Fruit fly (Drosophila melanogaster) whole organism, embryonic: ENCODE measurements around the gene CG8301.

ENCODE experiments used
- Atf3 ChIP-seq: fragments of 200-800 bp; sonication (Bioruptor generic); optimal IDR thresholded peaks from 3 replicates; lab custom pipeline; 2016; ENCODE audit warnings: missing biosample characterization, missing genetic modification characterization
- Bteb2 ChIP-seq: fragments of 200-800 bp; sonication (Bioruptor generic); optimal IDR thresholded peaks from 2 replicates; lab custom pipeline; 2016; ENCODE audit warnings: missing biosample characterization, missing genetic modification characterization
- CG10209 ChIP-seq: fragments of 200-800 bp; sonication (Bioruptor generic); optimal IDR thresholded peaks from 3 replicates; lab custom pipeline; 2017; ENCODE audit warnings: missing biosample characterization, mild to moderate bottlenecking, missing genetic modification characterization, missing genetic modification reagents
- CG10543 ChIP-seq: fragments of 200-800 bp; sonication (Bioruptor generic); optimal IDR thresholded peaks from 3 replicates; lab custom pipeline; 2017; ENCODE audit warnings: missing biosample characterization, mild to moderate bottlenecking, missing genetic modification characterization, moderate library complexity
- CG10959 ChIP-seq: fragments of 200-800 bp; sonication (Bioruptor generic); IDR thresholded peaks from 2 replicates; pipeline ENCODE4 v1.3.6; 2022; ENCODE audit warnings: missing biosample characterization, missing genetic modification characterization
- CG13287 ChIP-seq: fragments of 200-800 bp; sonication (Bioruptor generic); IDR thresholded peaks from 2 replicates; pipeline ENCODE4 v1.3.6; 2022; ENCODE audit warnings: missing biosample characterization, missing genetic modification characterization; ENCODE audit not compliant: partially characterized antibody
- CG13894 ChIP-seq: fragments of 200-800 bp; sonication (Bioruptor generic); optimal IDR thresholded peaks from 3 replicates; lab custom pipeline; 2018; ENCODE audit warnings: missing biosample characterization, mild to moderate bottlenecking, missing genetic modification characterization, moderate library complexity
- CG15073 ChIP-seq: fragments of 200-800 bp; sonication (Bioruptor generic); optimal IDR thresholded peaks from 2 replicates; lab custom pipeline; 2016; ENCODE audit warnings: missing biosample characterization, missing genetic modification characterization
- CG15479 ChIP-seq: fragments of 200-800 bp; sonication (Bioruptor generic); optimal IDR thresholded peaks from 3 replicates; lab custom pipeline; 2019; ENCODE audit warnings: missing biosample characterization, mild to moderate bottlenecking, missing genetic modification characterization, moderate library complexity
- CG1647 ChIP-seq: fragments of 200-800 bp; sonication (Bioruptor generic); optimal IDR thresholded peaks from 3 replicates; lab custom pipeline; 2016; ENCODE audit warnings: missing biosample characterization, missing genetic modification characterization
- CG18011 ChIP-seq: fragments of 200-800 bp; sonication (Bioruptor generic); optimal IDR thresholded peaks from 2 replicates; lab custom pipeline; 2017; ENCODE audit warnings: missing biosample characterization, missing genetic modification characterization, mild to moderate bottlenecking, moderate library complexity, missing genotype
- CG33213 ChIP-seq: fragments of 200-800 bp; sonication (Bioruptor generic); optimal IDR thresholded peaks from 3 replicates; lab custom pipeline; 2016; ENCODE audit warnings: missing biosample characterization, missing genetic modification characterization
- CG33557 ChIP-seq: fragments of 200-800 bp; sonication (Bioruptor generic); optimal IDR thresholded peaks from 2 replicates; lab custom pipeline; 2019; ENCODE audit warnings: missing biosample characterization, mild to moderate bottlenecking, missing genetic modification characterization, moderate library complexity
- CG34422 ChIP-seq: fragments of 200-800 bp; sonication (Bioruptor generic); IDR thresholded peaks from 3 replicates; pipeline ENCODE4 v1.3.6; 2022; ENCODE audit warnings: missing biosample characterization, missing genetic modification characterization
- CG4730 ChIP-seq: fragments of 200-800 bp; sonication (Bioruptor generic); IDR thresholded peaks from 2 replicates; pipeline ENCODE4 v1.3.6; 2022; ENCODE audit warnings: missing biosample characterization, missing genetic modification characterization
- CG6254 ChIP-seq: fragments of 200-800 bp; sonication (Bioruptor generic); optimal IDR thresholded peaks from 3 replicates; lab custom pipeline; 2017; ENCODE audit warnings: mild to moderate bottlenecking, missing biosample characterization, missing genetic modification reagents, missing genetic modification characterization
- CG6654 ChIP-seq: fragments of 200-800 bp; sonication (Bioruptor generic); optimal IDR thresholded peaks from 2 replicates; lab custom pipeline; 2017; ENCODE audit warnings: missing biosample characterization, mild to moderate bottlenecking, missing genetic modification characterization
- CG7987 ChIP-seq: fragments of 200-800 bp; sonication (Bioruptor generic); optimal IDR thresholded peaks from 2 replicates; lab custom pipeline; 2018; ENCODE audit warnings: missing biosample characterization, mild to moderate bottlenecking, missing genetic modification characterization, moderate library complexity
- CG9727 ChIP-seq: fragments of 200-800 bp; sonication (Bioruptor generic); optimal IDR thresholded peaks from 3 replicates; lab custom pipeline; 2017; ENCODE audit warnings: missing biosample characterization, mild to moderate bottlenecking, missing genetic modification characterization
- Camta ChIP-seq: fragments of 200-800 bp; sonication (Bioruptor generic); optimal IDR thresholded peaks from 2 replicates; lab custom pipeline; 2016; ENCODE audit warnings: missing biosample characterization, missing genetic modification characterization
- Doc2 ChIP-seq: fragments of 200-800 bp; sonication (Bioruptor generic); IDR thresholded peaks from 2 replicates; pipeline ENCODE4 v1.3.6; 2022; ENCODE audit warnings: missing biosample characterization, missing genetic modification characterization
- Dp ChIP-seq: fragments of 200-800 bp; sonication (Bioruptor generic); optimal IDR thresholded peaks from 2 replicates; lab custom pipeline; 2018; ENCODE audit warnings: missing biosample characterization, mild to moderate bottlenecking, missing genetic modification characterization, moderate library complexity
- E2f1 ChIP-seq: fragments of 200-800 bp; sonication (Bioruptor generic); IDR thresholded peaks from 2 replicates; pipeline ENCODE4 v1.3.6; 2022; ENCODE audit warnings: missing biosample characterization, missing genetic modification characterization
- Eip74EF ChIP-seq, 2 experiments: fragments of 200-800 bp in 1 of 2; fragments of >200 bp in 1 of 2; sonication (Bioruptor generic) in 1 of 2; optimal IDR thresholded peaks; 2 replicates each; lab custom pipeline; 2017 to 2019; ENCODE audit warnings: missing biosample characterization in 2 of 2, missing genetic modification characterization in 2 of 2, mild to moderate bottlenecking in 1 of 2, moderate library complexity in 1 of 2
- Fer1 ChIP-seq: fragments of 200-800 bp; sonication (Bioruptor generic); optimal IDR thresholded peaks from 2 replicates; lab custom pipeline; 2017; ENCODE audit warnings: missing biosample characterization, mild to moderate bottlenecking, missing genetic modification characterization
- Gsc ChIP-seq: fragments of 200-800 bp; sonication (Bioruptor generic); IDR thresholded peaks from 2 replicates; pipeline ENCODE4 v1.3.6; 2022; ENCODE audit warnings: missing biosample characterization, missing genetic modification characterization
- HHEX ChIP-seq: fragments of 200-800 bp; sonication (Bioruptor generic); optimal IDR thresholded peaks from 3 replicates; lab custom pipeline; 2017; ENCODE audit warnings: missing biosample characterization, mild to moderate bottlenecking, missing genetic modification characterization, missing genetic modification reagents
- Hr39 ChIP-seq: fragments of >200 bp; optimal IDR thresholded peaks from 2 replicates; lab custom pipeline; 2017
- Mad ChIP-seq: fragments of 200-800 bp; sonication (Bioruptor generic); optimal IDR thresholded peaks from 2 replicates; lab custom pipeline; 2016; ENCODE audit warnings: missing biosample characterization, missing genetic modification characterization
- Mrtf ChIP-seq: fragments of 200-800 bp; sonication (Bioruptor generic); IDR thresholded peaks from 3 replicates; pipeline ENCODE4 v1.3.6; 2022; ENCODE audit warnings: missing biosample characterization, missing genetic modification characterization
- Myb ChIP-seq: fragments of 200-800 bp; sonication (Bioruptor generic); optimal IDR thresholded peaks from 2 replicates; lab custom pipeline; 2016; ENCODE audit warnings: missing biosample characterization, missing genetic modification characterization
- Oli ChIP-seq: fragments of 200-800 bp; sonication (Bioruptor generic); optimal IDR thresholded peaks from 2 replicates; lab custom pipeline; 2018; ENCODE audit warnings: missing biosample characterization, mild to moderate bottlenecking, missing genetic modification characterization, moderate library complexity
- Pdp1 ChIP-seq, 2 experiments: fragments of 200-800 bp; sonication (Bioruptor generic); optimal IDR thresholded peaks; 3 replicates each; lab custom pipeline; 2016; ENCODE audit warnings: missing biosample characterization in 2 of 2, missing genetic modification characterization in 2 of 2, mild to moderate bottlenecking in 1 of 2, moderate library complexity in 1 of 2
- bcd ChIP-seq: fragments of 200-800 bp; sonication (Bioruptor generic); optimal IDR thresholded peaks from 2 replicates; lab custom pipeline; 2017; ENCODE audit warnings: missing biosample characterization, mild to moderate bottlenecking, missing genetic modification characterization
- bowl ChIP-seq: fragments of 200-800 bp; sonication (Bioruptor generic); IDR thresholded peaks from 2 replicates; pipeline ENCODE4 v1.3.6; 2022; ENCODE audit warnings: missing biosample characterization, missing genetic modification characterization
- dimm ChIP-seq: fragments of 200-800 bp; sonication (Bioruptor generic); IDR thresholded peaks from 2 replicates; pipeline ENCODE4 v1.3.6; 2022; ENCODE audit warnings: missing biosample characterization, missing genetic modification characterization
- dmrt11E ChIP-seq: fragments of 200-800 bp; sonication (Bioruptor generic); optimal IDR thresholded peaks from 3 replicates; lab custom pipeline; 2018; ENCODE audit warnings: missing biosample characterization, mild to moderate bottlenecking, missing genetic modification characterization, moderate library complexity
- gfzf ChIP-seq: fragments of 200-800 bp; sonication (Bioruptor generic); optimal IDR thresholded peaks from 2 replicates; lab custom pipeline; 2016; ENCODE audit warnings: missing biosample characterization, mild to moderate bottlenecking, missing genetic modification characterization, moderate library complexity
- gro ChIP-seq: fragments of 200-800 bp; sonication (Bioruptor generic); optimal IDR thresholded peaks from 2 replicates; lab custom pipeline; 2016; ENCODE audit warnings: missing biosample characterization, missing genetic modification characterization
- inv ChIP-seq: fragments of 200-800 bp; sonication (Bioruptor generic); IDR thresholded peaks from 2 replicates; pipeline ENCODE4 v1.3.6; 2022; ENCODE audit warnings: missing biosample characterization, missing genetic modification characterization; ENCODE audit not compliant: partially characterized antibody
- lov ChIP-seq, 2 experiments: fragments of 200-800 bp in 1 of 2; fragments of >200 bp in 1 of 2; sonication (Bioruptor generic) in 1 of 2; IDR thresholded peaks in 1 of 2; optimal IDR thresholded peaks in 1 of 2; 2 replicates in 1 of 2; 3 replicates in 1 of 2; pipeline versions ENCODE4 v1.3.6 to Lab custom; 2017 to 2022; ENCODE audit warnings: missing biosample characterization in 1 of 2, missing genetic modification characterization in 1 of 2
- nau ChIP-seq: fragments of 200-800 bp; sonication (Bioruptor generic); optimal IDR thresholded peaks from 3 replicates; lab custom pipeline; 2017; ENCODE audit warnings: missing biosample characterization, mild to moderate bottlenecking, missing genetic modification characterization, missing genetic modification reagents
- p53 ChIP-seq: fragments of 200-800 bp; sonication (Bioruptor generic); optimal IDR thresholded peaks from 2 replicates; lab custom pipeline; 2016; ENCODE audit warnings: missing biosample characterization, missing genetic modification characterization
- pnt ChIP-seq: fragments of 200-800 bp; sonication (Bioruptor generic); optimal IDR thresholded peaks from 3 replicates; lab custom pipeline; 2016; ENCODE audit warnings: missing biosample characterization, missing genetic modification characterization
- sens ChIP-seq: fragments of 200-800 bp; sonication (Bioruptor generic); peaks from one replicate; lab custom pipeline; 2016; ENCODE audit warnings: missing biosample characterization, missing genetic modification characterization
- sqz ChIP-seq: fragments of 200-800 bp; sonication (Bioruptor generic); optimal IDR thresholded peaks from 3 replicates; lab custom pipeline; 2018; ENCODE audit warnings: missing biosample characterization, mild to moderate bottlenecking, missing genetic modification characterization
- stwl ChIP-seq: fragments of 200-800 bp; sonication (Bioruptor generic); optimal IDR thresholded peaks from 3 replicates; lab custom pipeline; 2018; ENCODE audit warnings: missing biosample characterization, mild to moderate bottlenecking, missing genetic modification characterization, moderate library complexity
- twi ChIP-seq: fragments of 200-800 bp; optimal IDR thresholded peaks from 2 replicates; lab custom pipeline; 2019; ENCODE audit warnings: missing biosample characterization, mild to moderate bottlenecking, missing genetic modification characterization, moderate library complexity
- usp ChIP-seq: fragments of >200 bp; optimal IDR thresholded peaks from 2 replicates; lab custom pipeline; 2017; ENCODE audit warnings: missing biosample characterization, missing genetic modification characterization

The CG8301 gene

DNA sequence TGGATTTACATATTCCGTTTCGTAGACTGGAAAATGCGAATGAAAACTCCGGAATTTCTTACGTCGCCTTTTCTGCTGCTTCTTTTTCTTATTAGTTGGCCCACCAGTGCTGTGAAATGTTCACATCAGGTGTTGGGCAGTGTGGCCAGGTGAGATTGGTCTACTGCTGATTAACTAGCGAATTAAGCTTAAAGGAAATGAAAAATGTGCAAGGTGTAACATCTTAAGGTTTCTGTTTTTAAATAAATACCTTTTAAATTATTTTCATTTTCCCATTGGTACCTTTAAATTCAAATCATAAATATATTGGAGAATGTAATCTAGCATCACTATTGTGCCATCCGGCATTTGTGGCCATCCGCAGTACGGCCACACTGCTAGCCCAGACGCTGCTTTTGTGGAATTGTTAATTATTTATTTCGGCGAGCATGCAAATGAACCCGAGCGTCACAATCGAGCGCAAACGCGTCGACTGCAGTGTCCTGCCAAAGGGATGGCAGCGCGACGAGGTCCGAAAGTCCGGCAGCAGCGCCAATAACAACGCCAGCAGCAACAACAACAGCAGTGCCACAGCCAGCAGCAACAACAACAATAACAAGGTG is 21.6 kb upstream of the CG8301 start, which contains the start of the genes AP-1mu and MBD-like (continued):
- TF ChIP-seq CG34422 (GFP tag; lab: Robert Waterston, UW) (peak; percentile 59; the same call in 1 of the 3 replicates), CG10209 (GFP tag; lab: Kevin White, UChicago) (peak; percentile 67), gro (GFP tag; lab: Kevin White, UChicago) (peak; percentile 65), CG18011 (GFP tag; lab: Kevin White, UChicago) (no peak), CG33557 (GFP tag; lab: Kevin White, UChicago) (peak; percentile 53), gfzf (GFP tag; lab: Kevin White, UChicago) (peak; percentile 89), p53 (GFP tag; lab: Kevin White, UChicago) (peak; percentile 2), dmrt11E (tag; lab: Kevin White, UChicago) (peak; percentile 55), CG10959 (GFP tag; lab: Robert Waterston, UW) (no peak), sens (GFP tag; lab: Kevin White, UChicago) (peak; percentile 92), stwl (peak; percentile 73), CG1647 (GFP tag; lab: Kevin White, UChicago) (peak; percentile 34), CG33213 (peak; percentile 53), Fer1 (peak; percentile 1), bcd (GFP tag; lab: Kevin White, UChicago) (peak; percentile 69), Camta (GFP tag; lab: Kevin White, UChicago) (peak; percentile 74), pnt (peak; percentile 50), Mad (GFP tag; lab: Kevin White, UChicago) (peak; percentile 72), CG13287 (peak; percentile 55; the same call in 1 of the 2 replicates), Mrtf (GFP tag; lab: Robert Waterston, UW) (peak; percentile 14; the same call in 1 of the 3 replicates), CG6254 (GFP tag; lab: Kevin White, UChicago) (no peak), usp (GFP tag; lab: Kevin White, UChicago) (no peak), CG9727 (GFP tag; lab: Kevin White, UChicago) (peak; percentile 72), nau (GFP tag; lab: Kevin White, UChicago) (no peak), Gsc (GFP tag; lab: Robert Waterston, UW) (no peak), Hr39 (lab: Kevin White, UChicago) (no peak), HHEX (GFP tag; lab: Kevin White, UChicago) (peak; percentile 45), CG15479 (GFP tag; lab: Kevin White, UChicago) (peak; percentile 19), Bteb2 (GFP tag; lab: Kevin White, UChicago) (peak; percentile 52), Eip74EF (GFP tag; optimal IDR thresholded peaks at IDR 0.05; lab: Kevin White, UChicago) (no peak), E2f1 (GFP tag; lab: Robert Waterston, UW) (peak; percentile 51), lov (optimal IDR thresholded peaks at IDR 0.05; lab: Kevin White, UChicago) (no peak), lov (GFP tag; IDR thresholded peaks at IDR 0.05; lab: Robert Waterston, UW) (no peak), CG6654 (GFP tag; lab: Kevin White, UChicago) (no peak), bowl (GFP tag; lab: Robert Waterston, UW) (no peak), CG15073 (no peak), Atf3 (peak; percentile 65), Doc2 (no peak), sqz (GFP tag; lab: Kevin White, UChicago) (no peak), Oli (tag; lab: Kevin White, UChicago) (peak; percentile 42), Myb (GFP tag; lab: Kevin White, UChicago) (peak; percentile 48), twi (tag; lab: Kevin White, UChicago) (peak; percentile 46), Pdp1 (GFP tag; optimal IDR thresholded peaks at IDR 0.05; lab: Kevin White, UChicago) (peak; percentile 59 to 83), CG4730 (GFP tag; lab: Robert Waterston, UW) (peak; percentile 56), dimm (GFP tag; lab: Robert Waterston, UW) (no peak), CG10543 (GFP tag; lab: Kevin White, UChicago) (peak; percentile 64), inv (0 out of 2 replicates have a peak, but pooled peaks have one; percentile 13), Dp (GFP tag; lab: Kevin White, UChicago) (peak; percentile 28), CG7987 (GFP tag; lab: Kevin White, UChicago) (peak; percentile 4), CG13894 (tag; lab: Kevin White, UChicago) (peak; percentile 11)
